Fruit fly (Drosophila melanogaster) whole organism, embryonic: Measurements from ENCODE around the gene CG13653.

Source experiments
- Atf6 ChIP-seq: fragments of 200-800 bp; sonication (Bioruptor generic); IDR thresholded peaks from 2 replicates; pipeline ENCODE4 v1.3.6; 2022; ENCODE audit warnings: missing biosample characterization, missing genetic modification characterization
- BEAF-32 ChIP-seq: fragments of 200-800 bp; sonication (Bioruptor generic); optimal IDR thresholded peaks from 3 replicates; lab custom pipeline; 2017; ENCODE audit warnings: missing biosample characterization, missing genetic modification characterization, mild to moderate bottlenecking, moderate library complexity, missing genetic modification reagents
- C15 ChIP-seq: fragments of 200-800 bp; sonication (Bioruptor generic); IDR thresholded peaks from 3 replicates; pipeline ENCODE4 v1.3.6; 2022; ENCODE audit warnings: missing biosample characterization, missing genetic modification characterization
- CG10979 ChIP-seq: fragments of 200-800 bp; sonication (Bioruptor generic); optimal IDR thresholded peaks from 2 replicates; lab custom pipeline; 2018; ENCODE audit warnings: missing biosample characterization, mild to moderate bottlenecking, missing genetic modification characterization, moderate library complexity
- CG11695 ChIP-seq: fragments of 200-800 bp; sonication (Bioruptor generic); IDR thresholded peaks from 3 replicates; pipeline ENCODE4 v1.3.6; 2022; ENCODE audit warnings: missing biosample characterization, missing genetic modification characterization
- CG12104 ChIP-seq: fragments of 200-800 bp; sonication (Bioruptor generic); optimal IDR thresholded peaks from 3 replicates; lab custom pipeline; 2016; ENCODE audit warnings: missing biosample characterization, missing genetic modification characterization
- CG12659 ChIP-seq: fragments of 200-800 bp; sonication (Bioruptor generic); optimal IDR thresholded peaks from 3 replicates; lab custom pipeline; 2017; ENCODE audit warnings: mild to moderate bottlenecking, missing biosample characterization, missing genetic modification reagents, missing genetic modification characterization
- CG13123 ChIP-seq: fragments of 200-800 bp; sonication (Bioruptor generic); optimal IDR thresholded peaks from 2 replicates; lab custom pipeline; 2016; ENCODE audit warnings: missing biosample characterization, missing genetic modification characterization
- CG13894 ChIP-seq: fragments of 200-800 bp; sonication (Bioruptor generic); optimal IDR thresholded peaks from 3 replicates; lab custom pipeline; 2018; ENCODE audit warnings: missing biosample characterization, mild to moderate bottlenecking, missing genetic modification characterization, moderate library complexity
- CG14860 ChIP-seq: fragments of 200-800 bp; sonication (Bioruptor generic); IDR thresholded peaks from 3 replicates; pipeline ENCODE4 v1.3.6; 2022; ENCODE audit warnings: missing biosample characterization, missing genetic modification characterization; ENCODE audit not compliant: partially characterized antibody
- CG16779 ChIP-seq: fragments of 200-800 bp; sonication (Bioruptor generic); IDR thresholded peaks from 2 replicates; pipeline ENCODE4 v1.3.6; 2022; ENCODE audit warnings: missing biosample characterization, missing genetic modification characterization
- CG5180 ChIP-seq: fragments of 200-800 bp; sonication (Bioruptor generic); optimal IDR thresholded peaks from 3 replicates; lab custom pipeline; 2017; ENCODE audit warnings: missing biosample characterization, missing genetic modification characterization, mild to moderate bottlenecking, moderate library complexity, missing genetic modification reagents
- CG6654 ChIP-seq: fragments of 200-800 bp; sonication (Bioruptor generic); optimal IDR thresholded peaks from 2 replicates; lab custom pipeline; 2017; ENCODE audit warnings: missing biosample characterization, mild to moderate bottlenecking, missing genetic modification characterization
- CG6683 ChIP-seq: fragments of 200-800 bp; sonication (Bioruptor generic); optimal IDR thresholded peaks from 2 replicates; lab custom pipeline; 2017; ENCODE audit warnings: missing biosample characterization, mild to moderate bottlenecking, missing genetic modification characterization, missing genetic modification reagents
- CG7372 ChIP-seq: fragments of 200-800 bp; sonication (Bioruptor generic); IDR thresholded peaks from 2 replicates; pipeline ENCODE4 v1.3.6; 2022; ENCODE audit warnings: missing biosample characterization, missing genetic modification characterization
- CG7786 ChIP-seq: fragments of 200-800 bp; sonication (Bioruptor generic); optimal IDR thresholded peaks from 2 replicates; lab custom pipeline; 2016; ENCODE audit warnings: missing biosample characterization, missing genetic modification characterization
- CG8281 ChIP-seq: fragments of 200-800 bp; sonication (Bioruptor generic); optimal IDR thresholded peaks from 2 replicates; lab custom pipeline; 2018; ENCODE audit warnings: missing biosample characterization, mild to moderate bottlenecking, missing genetic modification characterization, moderate library complexity
- CG8944 ChIP-seq: fragments of 200-800 bp; sonication (Bioruptor generic); optimal IDR thresholded peaks from 3 replicates; lab custom pipeline; 2016; ENCODE audit warnings: missing biosample characterization, missing genetic modification characterization
- CG9215 ChIP-seq: fragments of 200-800 bp; sonication (Bioruptor generic); IDR thresholded peaks from 2 replicates; pipeline ENCODE4 v1.3.6; 2022; ENCODE audit warnings: missing biosample characterization, missing genetic modification characterization
- Chrac-16 ChIP-seq: fragments of 200-800 bp; sonication (Bioruptor generic); optimal IDR thresholded peaks from 3 replicates; lab custom pipeline; 2016; ENCODE audit warnings: missing biosample characterization, missing genetic modification characterization
- E2f1 ChIP-seq: fragments of 200-800 bp; sonication (Bioruptor generic); IDR thresholded peaks from 2 replicates; pipeline ENCODE4 v1.3.6; 2022; ENCODE audit warnings: missing biosample characterization, missing genetic modification characterization
- Ets65A ChIP-seq: fragments of 200-800 bp; sonication (Bioruptor generic); peaks from one replicate; lab custom pipeline; 2016; ENCODE audit warnings: missing biosample characterization, missing genetic modification characterization
- Jarid2 ChIP-seq: fragments of 200-800 bp; sonication (Bioruptor generic); optimal IDR thresholded peaks from 3 replicates; lab custom pipeline; 2017; ENCODE audit warnings: mild to moderate bottlenecking, missing biosample characterization, missing genetic modification reagents, missing genetic modification characterization
- Max ChIP-seq: fragments of 200-800 bp; sonication (Bioruptor generic); optimal IDR thresholded peaks from 2 replicates; lab custom pipeline; 2016; ENCODE audit warnings: missing biosample characterization, mild to moderate bottlenecking, missing genetic modification characterization
- Stat92E ChIP-seq, 3 experiments: fragments of >200 bp in 2 of 3; fragments of 200-800 bp in 1 of 3; sonication (Bioruptor generic) in 1 of 3; optimal IDR thresholded peaks; 2 replicates each; lab custom pipeline; 2017 to 2019; ENCODE audit warnings: missing biosample characterization in 3 of 3, missing genetic modification characterization in 3 of 3, mild to moderate bottlenecking in 1 of 3, moderate library complexity in 1 of 3
- ab ChIP-seq: fragments of 200-800 bp; sonication (Bioruptor generic); optimal IDR thresholded peaks from 2 replicates; lab custom pipeline; 2016; ENCODE audit warnings: missing biosample characterization, missing genetic modification characterization
- al ChIP-seq: fragments of 200-800 bp; sonication (Bioruptor generic); IDR thresholded peaks from 2 replicates; pipeline ENCODE4 v1.3.6; 2022; ENCODE audit warnings: missing biosample characterization, missing genetic modification characterization
- amos ChIP-seq: fragments of 200-800 bp; sonication (Bioruptor generic); IDR thresholded peaks from 2 replicates; pipeline ENCODE4 v1.3.6; 2022; ENCODE audit warnings: missing biosample characterization, missing genetic modification characterization; ENCODE audit not compliant: partially characterized antibody
- ase ChIP-seq: fragments of 200-800 bp; sonication (Bioruptor generic); IDR thresholded peaks from 3 replicates; pipeline ENCODE4 v1.3.6; 2022; ENCODE audit warnings: missing biosample characterization, missing genetic modification characterization
- bbx ChIP-seq: fragments of 200-800 bp; sonication (Bioruptor generic); IDR thresholded peaks from 2 replicates; pipeline ENCODE4 v1.3.6; 2022; ENCODE audit warnings: missing biosample characterization, missing genetic modification characterization; ENCODE audit not compliant: partially characterized antibody
- bigmax ChIP-seq: fragments of 200-800 bp; sonication (Bioruptor generic); optimal IDR thresholded peaks from 2 replicates; lab custom pipeline; 2018; ENCODE audit warnings: missing biosample characterization, mild to moderate bottlenecking, missing genetic modification characterization
- bowl ChIP-seq: fragments of 200-800 bp; sonication (Bioruptor generic); IDR thresholded peaks from 2 replicates; pipeline ENCODE4 v1.3.6; 2022; ENCODE audit warnings: missing biosample characterization, missing genetic modification characterization
- bsh ChIP-seq, 2 experiments: fragments of 200-800 bp; sonication (Bioruptor generic); optimal IDR thresholded peaks; 2 replicates each; lab custom pipeline; 2017 to 2018; ENCODE audit warnings: mild to moderate bottlenecking in 2 of 2, missing biosample characterization in 2 of 2, missing genetic modification characterization in 2 of 2, moderate library complexity in 1 of 2
- emc ChIP-seq: fragments of 200-800 bp; sonication (Bioruptor generic); optimal IDR thresholded peaks from 2 replicates; lab custom pipeline; 2016; ENCODE audit warnings: missing biosample characterization, missing genetic modification characterization
- ewg ChIP-seq: fragments of 200-800 bp; sonication (Bioruptor generic); optimal IDR thresholded peaks from 3 replicates; lab custom pipeline; 2017; ENCODE audit warnings: mild to moderate bottlenecking, missing biosample characterization, missing genetic modification reagents, missing genetic modification characterization
- her ChIP-seq: fragments of 200-800 bp; sonication (Bioruptor generic); optimal IDR thresholded peaks from 2 replicates; lab custom pipeline; 2016; ENCODE audit warnings: missing biosample characterization, missing genetic modification characterization
- kni ChIP-seq: fragments of 200-800 bp; sonication (Bioruptor generic); optimal IDR thresholded peaks from 3 replicates; lab custom pipeline; 2017; ENCODE audit warnings: mild to moderate bottlenecking, missing biosample characterization, missing genetic modification reagents, missing genetic modification characterization
- lov ChIP-seq, 2 experiments: fragments of 200-800 bp in 1 of 2; fragments of >200 bp in 1 of 2; sonication (Bioruptor generic) in 1 of 2; IDR thresholded peaks in 1 of 2; optimal IDR thresholded peaks in 1 of 2; 2 replicates in 1 of 2; 3 replicates in 1 of 2; pipeline versions ENCODE4 v1.3.6 to Lab custom; 2017 to 2022; ENCODE audit warnings: missing biosample characterization in 1 of 2, missing genetic modification characterization in 1 of 2
- mam ChIP-seq: fragments of 200-800 bp; sonication (Bioruptor generic); optimal IDR thresholded peaks from 3 replicates; lab custom pipeline; 2016; ENCODE audit warnings: missing biosample characterization, missing genetic modification characterization
- nerfin-1 ChIP-seq: fragments of 200-800 bp; sonication (Bioruptor generic); optimal IDR thresholded peaks from 3 replicates; lab custom pipeline; 2019; ENCODE audit warnings: missing biosample characterization, mild to moderate bottlenecking, missing genetic modification characterization, moderate library complexity
- pfk ChIP-seq: fragments of 200-800 bp; sonication (Bioruptor generic); optimal IDR thresholded peaks from 2 replicates; lab custom pipeline; 2018; ENCODE audit warnings: missing biosample characterization, mild to moderate bottlenecking, missing genetic modification characterization, moderate library complexity
- psq ChIP-seq: fragments of 200-800 bp; sonication (Bioruptor generic); optimal IDR thresholded peaks from 2 replicates; lab custom pipeline; 2017; ENCODE audit warnings: missing biosample characterization, missing genetic modification characterization
- sens ChIP-seq: fragments of 200-800 bp; sonication (Bioruptor generic); peaks from one replicate; lab custom pipeline; 2016; ENCODE audit warnings: missing biosample characterization, missing genetic modification characterization
- seq ChIP-seq: fragments of 200-800 bp; sonication (Bioruptor generic); IDR thresholded peaks from 2 replicates; pipeline ENCODE4 v1.3.6; 2022; ENCODE audit warnings: missing biosample characterization, missing genetic modification characterization
- sima ChIP-seq: fragments of 200-800 bp; sonication (Bioruptor generic); optimal IDR thresholded peaks from 2 replicates; lab custom pipeline; 2016; ENCODE audit warnings: missing biosample characterization, missing genetic modification characterization
- slp2 ChIP-seq: fragments of 200-800 bp; sonication (Bioruptor generic); optimal IDR thresholded peaks from 2 replicates; lab custom pipeline; 2016; ENCODE audit warnings: missing biosample characterization, missing genetic modification characterization
- stc ChIP-seq: fragments of 200-800 bp; sonication (Bioruptor generic); IDR thresholded peaks from 2 replicates; pipeline ENCODE4 v1.3.6; 2022; ENCODE audit warnings: missing biosample characterization, missing genetic modification characterization
- wor ChIP-seq: fragments of 200-800 bp; sonication (Bioruptor generic); IDR thresholded peaks from 2 replicates; pipeline ENCODE4 v1.3.6; 2022; ENCODE audit warnings: missing biosample characterization, missing genetic modification characterization
- z ChIP-seq: fragments of 200-800 bp; sonication (Bioruptor generic); IDR thresholded peaks from 3 replicates; pipeline ENCODE4 v1.3.6; 2022; ENCODE audit warnings: missing biosample characterization, missing genetic modification characterization

CG13653 gene

dm6 chr3R:25168259-25168972, 26.9 kb upstream of the CG13653 start (continued):
- TF ChIP-seq CG7372 (no peak), wor (GFP tag; lab: Robert Waterston, UW) (no peak), sens (GFP tag; lab: Kevin White, UChicago) (peak; percentile 88), CG11695 (0 out of 3 replicates have a peak, but pooled peaks have one; percentile 39), Stat92E (GFP tag; optimal IDR thresholded peaks at IDR 0.05; lab: Kevin White, UChicago) (no peak), E2f1 (GFP tag; lab: Robert Waterston, UW) (peak; percentile 31; the same call in 1 of the 2 replicates), Jarid2 (GFP tag; lab: Kevin White, UChicago) (peak; percentile 5), CG16779 (GFP tag; lab: Robert Waterston, UW) (no peak), her (GFP tag; lab: Kevin White, UChicago) (no peak), bigmax (no peak), psq (GFP tag; lab: Kevin White, UChicago) (no peak), CG12659 (GFP tag; lab: Kevin White, UChicago) (peak; percentile 19), pfk (GFP tag; lab: Kevin White, UChicago) (no peak), stc (GFP tag; lab: Robert Waterston, UW) (0 out of 2 replicates have a peak, but pooled peaks have one; percentile 20), kni (GFP tag; lab: Kevin White, UChicago) (no peak), bowl (no peak), CG10979 (tag; lab: Kevin White, UChicago) (peak; percentile 67), CG9215 (GFP tag; lab: Robert Waterston, UW) (peak; percentile 50), CG13123 (GFP tag; lab: Kevin White, UChicago) (no peak), bsh (GFP tag; optimal IDR thresholded peaks at IDR 0.05; lab: Kevin White, UChicago) (peak in 1 of 2 experiments; percentile 48), ewg (no peak), slp2 (GFP tag; lab: Kevin White, UChicago) (peak; percentile 21), sima (GFP tag; lab: Kevin White, UChicago) (no peak), Ets65A (GFP tag; lab: Kevin White, UChicago) (peak; percentile 13), CG8944 (GFP tag; lab: Kevin White, UChicago) (no peak), mam (GFP tag; lab: Kevin White, UChicago) (peak; percentile 14), lov (optimal IDR thresholded peaks at IDR 0.05; lab: Kevin White, UChicago) (no peak), lov (GFP tag; IDR thresholded peaks at IDR 0.05; lab: Robert Waterston, UW) (no peak), CG8281 (no peak), Atf6 (GFP tag; lab: Robert Waterston, UW) (0 out of 2 replicates have a peak, but pooled peaks have one; percentile 28), Chrac-16 (GFP tag; lab: Kevin White, UChicago) (no peak), CG12104 (GFP tag; lab: Kevin White, UChicago) (no peak), CG6654 (GFP tag; lab: Kevin White, UChicago) (no peak), emc (GFP tag; lab: Kevin White, UChicago) (no peak), CG13894 (tag; lab: Kevin White, UChicago) (no peak), al (GFP tag; lab: Robert Waterston, UW) (0 out of 2 replicates have a peak, but pooled peaks have one; percentile 4), ase (GFP tag; lab: Robert Waterston, UW) (no peak; the same call in 2 of the 3 replicates), amos (no peak), z (no peak), ab (no peak), BEAF-32 (GFP tag; lab: Kevin White, UChicago) (no peak), bbx (GFP tag; lab: Robert Waterston, UW) (no peak), nerfin-1 (tag; lab: Kevin White, UChicago) (peak; percentile 70), C15 (GFP tag; lab: Robert Waterston, UW) (no peak), CG6683 (GFP tag; lab: Kevin White, UChicago) (peak; percentile 34), Max (no peak), seq (no peak), CG7786 (peak; percentile 15), CG5180 (GFP tag; lab: Kevin White, UChicago) (peak; percentile 6), CG14860 (no peak)
